Worm (Caenorhabditis elegans) whole organism, young adult: ENCODE data around the gene M02D8.3.

Source experiments
- F22D6.2 ChIP-seq: sonication (generic microtip); optimal IDR thresholded peaks from 2 replicates; lab custom pipeline; 2016; ENCODE audit warnings: mild to moderate bottlenecking, missing genetic modification characterization, missing compliant biosample characterization
- atf-7 ChIP-seq: sonication (generic microtip); optimal IDR thresholded peaks from 2 replicates; lab custom pipeline; 2017; ENCODE audit warnings: mild to moderate bottlenecking, missing genetic modification characterization, missing compliant biosample characterization
- bed-1 ChIP-seq: fragments of 200-800 bp; sonication (Bioruptor generic); IDR thresholded peaks from 2 replicates; pipeline ENCODE4 v1.3.6; 2022; ENCODE audit warnings: missing genetic modification reagents, missing genetic modification characterization, missing compliant biosample characterization
- bed-2 ChIP-seq: fragments of 200-800 bp; sonication (Bioruptor generic); IDR thresholded peaks from 2 replicates; pipeline ENCODE4 v1.3.6; 2022; ENCODE audit warnings: missing genetic modification reagents, missing genetic modification characterization, missing compliant biosample characterization
- gei-17 ChIP-seq: fragments of 200-800 bp; sonication (Bioruptor generic); optimal IDR thresholded peaks from 2 replicates; lab custom pipeline; 2018; ENCODE audit warnings: mild to moderate bottlenecking, missing genetic modification characterization, missing compliant biosample characterization
- snpc-4 ChIP-seq, 5 experiments: fragments of 150-350 bp in 1 of 5; sonication (generic microtip) in 4 of 5; optimal IDR thresholded peaks; 2 replicates each; lab custom pipeline; 2014 to 2018; ENCODE audit warnings: missing genetic modification characterization in 5 of 5, missing biosample characterization in 3 of 5, antibody characterized with exemption in 2 of 5, mild to moderate bottlenecking in 2 of 5, missing compliant biosample characterization in 2 of 5, missing genotype in 2 of 5, moderate library complexity in 2 of 5, missing genetic modification reagents in 1 of 5
- unc-130 ChIP-seq: sonication (generic microtip); optimal IDR thresholded peaks from 2 replicates; lab custom pipeline; 2016; ENCODE audit warnings: missing genetic modification reagents, missing genetic modification characterization, missing compliant biosample characterization

DNA sequence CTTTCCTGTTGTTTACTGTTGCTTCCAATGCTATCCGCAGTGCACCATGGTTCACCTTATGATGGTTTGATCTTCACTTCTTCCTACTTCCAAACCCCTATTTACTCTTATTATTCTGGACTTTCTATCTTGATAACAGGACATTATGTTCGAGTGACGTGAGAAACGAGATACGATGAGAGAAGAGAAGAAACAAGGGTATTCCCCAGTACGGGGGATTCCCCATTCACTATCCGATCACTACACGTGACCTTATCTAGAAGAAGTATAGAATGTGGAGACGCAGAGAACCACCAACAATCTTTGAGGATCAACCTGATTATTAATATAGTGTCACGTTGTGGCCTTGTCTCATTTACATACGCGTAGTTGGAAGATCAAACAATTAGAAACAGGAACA, 15.7 kb upstream of the M02D8.3 start:
- TF ChIP-seq atf-7 (no peak), snpc-4 (GFP tag; optimal IDR thresholded peaks at IDR 0.05; lab: Kevin White, UChicago) (no peak), snpc-4 (tag; optimal IDR thresholded peaks at IDR 0.05; lab: Kevin White, UChicago) (no peak), bed-2 (no peak), unc-130 (GFP tag; lab: Kevin White, UChicago) (no peak), bed-1 (no peak), F22D6.2 (tag; lab: Kevin White, UChicago) (no peak), gei-17 (GFP tag; lab: Kevin White, UChicago) (no peak)
